Worm (Caenorhabditis elegans) whole organism, late embryonic: ENCODE results near the gene F01D5.2.

Experiments
- C38D4.7 ChIP-seq: fragments of 200-800 bp; sonication (Bioruptor generic); optimal IDR thresholded peaks from 2 replicates; lab custom pipeline; 2018; ENCODE audit warnings: mild to moderate bottlenecking, missing genetic modification characterization, moderate library complexity, missing compliant biosample characterization
- F13H6.1 ChIP-seq: sonication (generic microtip); optimal IDR thresholded peaks from 2 replicates; lab custom pipeline; 2016; ENCODE audit warnings: missing genetic modification characterization, missing compliant biosample characterization
- K02D7.2 ChIP-seq: sonication (generic microtip); optimal IDR thresholded peaks from 2 replicates; lab custom pipeline; 2017; ENCODE audit warnings: mild to moderate bottlenecking, missing genetic modification characterization, missing compliant biosample characterization
- T23F11.4 ChIP-seq: fragments of 200-800 bp; sonication (Bioruptor generic); optimal IDR thresholded peaks from 2 replicates; lab custom pipeline; 2018; ENCODE audit warnings: mild to moderate bottlenecking, missing genetic modification characterization, missing compliant biosample characterization
- ama-1 ChIP-seq: fragments of 150-350 bp; optimal IDR thresholded peaks from 2 replicates; lab custom pipeline; 2014
- ceh-19 ChIP-seq: fragments of 200-800 bp; sonication (Bioruptor generic); optimal IDR thresholded peaks from 2 replicates; lab custom pipeline; 2018; ENCODE audit warnings: mild to moderate bottlenecking, missing genetic modification characterization, missing compliant biosample characterization
- ceh-2 ChIP-seq: sonication (generic microtip); optimal IDR thresholded peaks from 2 replicates; lab custom pipeline; 2016; ENCODE audit warnings: missing genotype, missing genetic modification characterization, missing compliant biosample characterization
- ceh-22 ChIP-seq: sonication (generic microtip); optimal IDR thresholded peaks from 2 replicates; lab custom pipeline; 2017; ENCODE audit warnings: missing biosample characterization, missing genetic modification characterization
- ceh-24 ChIP-seq: sonication (generic microtip); optimal IDR thresholded peaks from 2 replicates; lab custom pipeline; 2016; ENCODE audit warnings: mild to moderate bottlenecking, missing genetic modification characterization, missing compliant biosample characterization
- ceh-30 ChIP-seq: fragments of 150-350 bp; optimal IDR thresholded peaks from 2 replicates; lab custom pipeline; 2014; ENCODE audit warnings: missing biosample characterization, missing genetic modification characterization
- ceh-45 ChIP-seq: fragments of 200-800 bp; sonication (Bioruptor generic); IDR thresholded peaks from 2 replicates; pipeline ENCODE4 v1.3.6; 2022; ENCODE audit warnings: missing genetic modification reagents, missing genetic modification characterization, missing compliant biosample characterization
- elt-2 ChIP-seq: sonication (generic microtip); optimal IDR thresholded peaks from 2 replicates; lab custom pipeline; 2016; ENCODE audit warnings: missing genetic modification reagents, missing genetic modification characterization, missing compliant biosample characterization
- ets-4 ChIP-seq: sonication (generic microtip); optimal IDR thresholded peaks from 2 replicates; lab custom pipeline; 2016; ENCODE audit warnings: missing genetic modification characterization, missing compliant biosample characterization
- eyg-1 ChIP-seq: sonication (generic microtip); optimal IDR thresholded peaks from 2 replicates; lab custom pipeline; 2016; ENCODE audit warnings: missing genotype, missing genetic modification characterization, missing compliant biosample characterization
- gmeb-2 ChIP-seq: sonication (generic microtip); optimal IDR thresholded peaks from 2 replicates; lab custom pipeline; 2016; ENCODE audit warnings: missing genetic modification characterization, inconsistent platforms, missing compliant biosample characterization
- hlh-13 ChIP-seq: fragments of 200-800 bp; sonication (Bioruptor generic); optimal IDR thresholded peaks from 2 replicates; lab custom pipeline; 2018; ENCODE audit warnings: mild to moderate bottlenecking, missing genetic modification characterization, missing compliant biosample characterization
- hlh-6 ChIP-seq: sonication (generic microtip); optimal IDR thresholded peaks from 2 replicates; lab custom pipeline; 2016; ENCODE audit warnings: missing genotype, missing genetic modification characterization, missing compliant biosample characterization
- lim-6 ChIP-seq: sonication (generic microtip); optimal IDR thresholded peaks from 2 replicates; lab custom pipeline; 2016; ENCODE audit warnings: missing genetic modification characterization, missing compliant biosample characterization
- lin-11 ChIP-seq: fragments of 200-800 bp; sonication (Bioruptor generic); optimal IDR thresholded peaks from 2 replicates; lab custom pipeline; 2018; ENCODE audit warnings: mild to moderate bottlenecking, missing genetic modification characterization, missing compliant biosample characterization
- madf-2 ChIP-seq: sonication (generic microtip); optimal IDR thresholded peaks from 2 replicates; lab custom pipeline; 2017; ENCODE audit warnings: missing genetic modification characterization, missing compliant biosample characterization
- nfya-1 ChIP-seq: sonication (generic microtip); optimal IDR thresholded peaks from 2 replicates; lab custom pipeline; 2017; ENCODE audit warnings: missing genetic modification characterization, mild to moderate bottlenecking, missing compliant biosample characterization, antibody characterized with exemption, moderate library complexity
- nhr-11 ChIP-seq: fragments of 150-350 bp; optimal IDR thresholded peaks from 2 replicates; lab custom pipeline; 2014; ENCODE audit warnings: missing biosample characterization, missing genetic modification characterization
- npax-4 ChIP-seq: sonication (generic microtip); optimal IDR thresholded peaks from 2 replicates; lab custom pipeline; 2016; ENCODE audit warnings: missing genetic modification characterization, missing compliant biosample characterization
- odd-2 ChIP-seq: sonication (generic microtip); optimal IDR thresholded peaks from 2 replicates; lab custom pipeline; 2017; ENCODE audit warnings: antibody characterized with exemption, mild to moderate bottlenecking, missing genetic modification characterization, missing compliant biosample characterization
- pag-3 ChIP-seq: sonication (generic microtip); optimal IDR thresholded peaks from 2 replicates; lab custom pipeline; 2016; ENCODE audit warnings: missing compliant biosample characterization, missing genetic modification characterization, borderline replicate concordance
- pat-9 ChIP-seq: fragments of 200-800 bp; sonication (Bioruptor generic); optimal IDR thresholded peaks from 2 replicates; lab custom pipeline; 2018; ENCODE audit warnings: mild to moderate bottlenecking, missing genetic modification characterization, moderate library complexity, missing compliant biosample characterization
- pax-1 ChIP-seq: fragments of 150-350 bp; optimal IDR thresholded peaks from 2 replicates; lab custom pipeline; 2014; ENCODE audit warnings: missing biosample characterization, missing genetic modification characterization
- pha-2 ChIP-seq: sonication (generic microtip); optimal IDR thresholded peaks from 2 replicates; lab custom pipeline; 2017; ENCODE audit warnings: mild to moderate bottlenecking, missing genetic modification characterization, missing compliant biosample characterization
- pqm-1 ChIP-seq: sonication (generic microtip); optimal IDR thresholded peaks from 2 replicates; lab custom pipeline; 2016; ENCODE audit warnings: missing genetic modification characterization, missing compliant biosample characterization
- ref-2 ChIP-seq: sonication (generic microtip); optimal IDR thresholded peaks from 2 replicates; lab custom pipeline; 2016; ENCODE audit warnings: missing genetic modification characterization, missing compliant biosample characterization
- sox-4 ChIP-seq: sonication (generic microtip); optimal IDR thresholded peaks from 2 replicates; lab custom pipeline; 2017; ENCODE audit warnings: mild to moderate bottlenecking, missing genetic modification characterization, inconsistent platforms, missing compliant biosample characterization
- syd-9 ChIP-seq: sonication (generic microtip); optimal IDR thresholded peaks from 2 replicates; lab custom pipeline; 2016; ENCODE audit warnings: mild to moderate bottlenecking, missing genetic modification characterization, moderate library complexity, missing compliant biosample characterization
- tbx-2 ChIP-seq: sonication (generic microtip); optimal IDR thresholded peaks from 2 replicates; lab custom pipeline; 2016; ENCODE audit warnings: missing genetic modification characterization, missing compliant biosample characterization
- unc-3 ChIP-seq, 2 experiments: fragments of 200-800 bp in 1 of 2; sonication (Bioruptor generic) in 1 of 2; sonication (generic microtip) in 1 of 2; conservative IDR thresholded peaks in 1 of 2; optimal IDR thresholded peaks in 1 of 2; 2 replicates each; pipeline versions ENCODE4 v1.3.6 to Lab custom; 2016 to 2022; ENCODE audit warnings: missing compliant biosample characterization in 2 of 2, missing genetic modification characterization in 2 of 2, missing genetic modification reagents in 1 of 2
- unc-42 ChIP-seq: sonication (generic microtip); optimal IDR thresholded peaks from 2 replicates; lab custom pipeline; 2016; ENCODE audit warnings: missing genotype, missing genetic modification characterization, missing compliant biosample characterization
- unc-55 ChIP-seq: sonication (generic microtip); optimal IDR thresholded peaks from 2 replicates; lab custom pipeline; 2017; ENCODE audit warnings: missing biosample characterization, missing genetic modification reagents, missing genetic modification characterization
- zip-5 ChIP-seq: sonication (generic microtip); optimal IDR thresholded peaks from 2 replicates; lab custom pipeline; 2016; ENCODE audit warnings: missing genetic modification characterization, missing compliant biosample characterization

Gene F01D5.2

ce11 chrII:14010656-14011376, 12.0 kb upstream of the F01D5.2 start, which contains the start of gene F01D5.8:
F01D5.8 (plus strand) TSS chrII:14010706.
- TF ChIP-seq ama-1 (lab: Kevin White, UChicago), result no peak
- TF ChIP-seq pqm-1 (tag; lab: Kevin White, UChicago), result no peak
- no peak for TF ChIP-seq unc-42 (tag; lab: Kevin White, UChicago)
- no peak for TF ChIP-seq syd-9 (tag; lab: Kevin White, UChicago)
- TF ChIP-seq ceh-22 (tag; lab: Kevin White, UChicago), result no peak
- TF ChIP-seq ceh-45 (GFP tag; lab: Robert Waterston, UW), result no peak
- TF ChIP-seq pha-2 (tag; lab: Kevin White, UChicago), result no peak
- TF ChIP-seq, all 69 proteins: peak for 0

ce11 chrII:14008359-14008758, 9.5 kb upstream of the F01D5.2 start, which contains the start of gene F01D5.7:
F01D5.7 (plus strand) TSS chrII:14008659.
- no peak for TF ChIP-seq ceh-24 (tag; lab: Kevin White, UChicago)
- no peak for TF ChIP-seq gmeb-2 (tag; lab: Kevin White, UChicago)
- no peak for TF ChIP-seq pax-1 (tag; lab: Kevin White, UChicago)
- no peak for TF ChIP-seq zip-5 (tag; lab: Kevin White, UChicago)
- TF ChIP-seq unc-42 (tag; lab: Kevin White, UChicago), result no peak
- no peak for TF ChIP-seq pat-9 (tag; lab: Kevin White, UChicago)
- TF ChIP-seq ceh-45 (GFP tag; lab: Robert Waterston, UW), result no peak
- no peak for TF ChIP-seq pag-3

ce11 chrII:14006210-14006609, 7.3 kb upstream of the F01D5.2 start, which contains the start of gene F01D5.6:
F01D5.6 (plus strand) TSS chrII:14006510.
- TF ChIP-seq C38D4.7 (GFP tag; lab: Kevin White, UChicago) (no peak), ceh-22 (tag; lab: Kevin White, UChicago) (no peak), eyg-1 (no peak), K02D7.2 (tag; lab: Kevin White, UChicago) (no peak), ama-1 (lab: Kevin White, UChicago) (no peak), tbx-2 (tag; lab: Kevin White, UChicago) (no peak), ceh-30 (tag; lab: Kevin White, UChicago) (no peak), pqm-1 (tag; lab: Kevin White, UChicago) (no peak), elt-2 (tag; lab: Kevin White, UChicago) (no peak), nfya-1 (no peak), ceh-19 (no peak), unc-3 (GFP tag; conservative IDR thresholded peaks at IDR 0.05; lab: Robert Waterston, UW) (no peak), unc-3 (tag; optimal IDR thresholded peaks at IDR 0.05; lab: Kevin White, UChicago) (no peak), F13H6.1 (tag; lab: Kevin White, UChicago) (no peak), odd-2 (tag; lab: Kevin White, UChicago) (no peak), ets-4 (tag; lab: Kevin White, UChicago) (no peak)

ce11 chrII:14005183-14005582, 6.3 kb upstream of the F01D5.2 start:
- TF ChIP-seq hlh-13 (GFP tag; lab: Kevin White, UChicago), result no peak
- no peak for TF ChIP-seq C38D4.7 (GFP tag; lab: Kevin White, UChicago)
- TF ChIP-seq elt-2 (tag; lab: Kevin White, UChicago), result no peak
- no peak for TF ChIP-seq pat-9 (tag; lab: Kevin White, UChicago)
- no peak for TF ChIP-seq madf-2
- TF ChIP-seq hlh-6 (tag; lab: Kevin White, UChicago), result no peak
- TF ChIP-seq ceh-2 (tag; lab: Kevin White, UChicago), result no peak
- no peak for TF ChIP-seq unc-55
- TF ChIP-seq pha-2 (tag; lab: Kevin White, UChicago), result no peak
- TF ChIP-seq lin-11 (tag; lab: Kevin White, UChicago), result no peak
- no peak for TF ChIP-seq npax-4
- no peak for TF ChIP-seq ref-2 (tag; lab: Kevin White, UChicago)
- no peak for TF ChIP-seq nhr-11
- no peak for TF ChIP-seq unc-3 (GFP tag; conservative IDR thresholded peaks at IDR 0.05; lab: Robert Waterston, UW)
- no peak for TF ChIP-seq unc-3 (tag; optimal IDR thresholded peaks at IDR 0.05; lab: Kevin White, UChicago)
- no peak for TF ChIP-seq pag-3
- TF ChIP-seq sox-4, result no peak
- no peak for TF ChIP-seq ceh-30 (tag; lab: Kevin White, UChicago)
- no peak for TF ChIP-seq T23F11.4 (GFP tag; lab: Kevin White, UChicago)
- TF ChIP-seq eyg-1, result no peak
- TF ChIP-seq lim-6 (tag; lab: Kevin White, UChicago), result no peak
